Worm (Caenorhabditis elegans): ENCODE data around the gene spig-7.

spig-7 gene

ce11 chrV:1459374-1459926, 35.1 kb upstream of the spig-7 start (continued):
- TF ChIP-seq ceh-20 (GFP tag; IDR thresholded peaks at IDR 0.05) (no peak), php-3 (GFP tag; IDR thresholded peaks at IDR 0.05) (peak; percentile 18; the same call in 1 of the 2 replicates), T26A8.4 (GFP tag; IDR thresholded peaks at IDR 0.05) (no peak), daf-19 (GFP tag; conservative IDR thresholded peaks at IDR 0.05) (no peak), nhr-76 (tag; optimal IDR thresholded peaks at IDR 0.05) (no peak), F49E8.2 (tag; optimal IDR thresholded peaks at IDR 0.05; ENCODE audit: borderline replicate concordance) (no peak), attf-4 (tag; optimal IDR thresholded peaks at IDR 0.05) (no peak), D1046.2 (GFP tag; IDR thresholded peaks at IDR 0.05) (no peak), nhr-102 (tag; optimal IDR thresholded peaks at IDR 0.05) (no peak)

- TF ChIP-seq nhr-111 (GFP tag; optimal IDR thresholded peaks at IDR 0.05): no peak
Observed at ce11 chrV:1460069-1460468, 34.5 kb upstream of the spig-7 start, which contains the start of gene hacd-1. hacd-1 (plus strand) TSS chrV:1460369.

- TF ChIP-seq nhr-77 (tag; optimal IDR thresholded peaks at IDR 0.05) (peak; percentile 26), daf-16 (GFP tag; optimal IDR thresholded peaks at IDR 0.05) (no peak), daf-16 (tag; optimal IDR thresholded peaks at IDR 0.05) (peak; percentile 9), hlh-11 (tag; optimal IDR thresholded peaks at IDR 0.05) (peak; percentile 26), pqm-1 (tag; optimal IDR thresholded peaks at IDR 0.05) (peak; percentile 37), daf-19 (GFP tag; conservative IDR thresholded peaks at IDR 0.05) (no peak), dmd-8 (GFP tag; IDR thresholded peaks at IDR 0.05) (no peak), ceh-32 (tag; optimal IDR thresholded peaks at IDR 0.05; ENCODE audit: poor library complexity) (no peak), nhr-28 (tag; optimal IDR thresholded peaks at IDR 0.05) (peak; percentile 66), dmd-6 (GFP tag; IDR thresholded peaks at IDR 0.05) (peak; percentile 83), zfp-2 (tag; optimal IDR thresholded peaks at IDR 0.05) (no peak)
Observed at ce11 chrV:1464543-1465040, 30.0 kb upstream of the spig-7 start, which contains the start of the genes fpn-1.2 and pqn-54. fpn-1.2 (minus strand) TSS chrV:1464699. pqn-54 (plus strand) TSS chrV:1464990.

ce11 chrV:1465932-1466331, 28.6 kb upstream of the spig-7 start:
- TF ChIP-seq ceh-28 (tag; optimal IDR thresholded peaks at IDR 0.05) (no peak), fos-1 (tag; optimal IDR thresholded peaks at IDR 0.05) (no peak), F37D6.2 (tag; optimal IDR thresholded peaks at IDR 0.05) (no peak), rbr-2 (tag; optimal IDR thresholded peaks at IDR 0.05) (no peak), F44E2.7 (GFP tag; IDR thresholded peaks at IDR 0.05) (0 out of 2 replicates have a peak, but pooled peaks have one; percentile 30), lim-7 (GFP tag; IDR thresholded peaks at IDR 0.05) (0 out of 2 replicates have a peak, but pooled peaks have one; percentile 36), set-16 (GFP tag; IDR thresholded peaks at IDR 0.05) (peak; percentile 89)

ce11 chrV:1466949-1467348, 27.6 kb upstream of the spig-7 start:
- TF ChIP-seq mep-1 (tag; optimal IDR thresholded peaks at IDR 0.05): peak; percentile 31
- TF ChIP-seq lin-29 (GFP tag; IDR thresholded peaks at IDR 0.05): no peak
- no peak for TF ChIP-seq nhr-25 (tag; optimal IDR thresholded peaks at IDR 0.05; ENCODE audit: borderline replicate concordance, insufficient read depth)
- peak; percentile 97 for TF ChIP-seq hlh-30 (tag; optimal IDR thresholded peaks at IDR 0.05; ENCODE audit: insufficient read depth)
- peak; percentile 36 for TF ChIP-seq nhr-28 (tag; optimal IDR thresholded peaks at IDR 0.05)
- no peak for TF ChIP-seq Y5F2A.4 (GFP tag; optimal IDR thresholded peaks at IDR 0.05)
- TF ChIP-seq dmd-6 (GFP tag; IDR thresholded peaks at IDR 0.05): peak; percentile 50
- TF ChIP-seq hlh-11 (tag; optimal IDR thresholded peaks at IDR 0.05): peak; percentile 42
- peak; percentile 43; the same call in 1 of the 2 replicates for TF ChIP-seq hmg-1.1 (GFP tag; IDR thresholded peaks at IDR 0.05)
- TF ChIP-seq mes-2 (tag; optimal IDR thresholded peaks at IDR 0.05; ENCODE audit: poor library complexity, severe bottlenecking): peak; percentile 57
- peak; percentile 32 for TF ChIP-seq nhr-6 (tag; optimal IDR thresholded peaks at IDR 0.05)
- TF ChIP-seq mdl-1 (tag; optimal IDR thresholded peaks at IDR 0.05): peak in 1 of 2 experiments; percentile 65
- TF ChIP-seq ctbp-1 (GFP tag; IDR thresholded peaks at IDR 0.05): no peak
- peak in 1 of 2 experiments; percentile 38 for TF ChIP-seq unc-62 (GFP tag; optimal IDR thresholded peaks at IDR 0.05 in 1 of 2)
- TF ChIP-seq unc-62 (tag; optimal IDR thresholded peaks at IDR 0.05): no peak
- TF ChIP-seq gei-8 (GFP tag; optimal IDR thresholded peaks at IDR 0.05): no peak
- peak; percentile 43 for TF ChIP-seq dve-1 (tag; optimal IDR thresholded peaks at IDR 0.05; ENCODE audit: insufficient read depth)

Data from whole organism, L4 larva.